Fruit fly (Drosophila melanogaster): ENCODE measurements around the gene CG4593.

The CG4593 gene

dm6 chrX:6993753-6994152 lies 19.9 kb upstream of the CG4593 start (continued):
- TF ChIP-seq CG4318 (GFP tag; optimal IDR thresholded peaks at IDR 0.05) (no peak), CG11902 (GFP tag; optimal IDR thresholded peaks at IDR 0.05) (peak; percentile 32), Ets21C (GFP tag; optimal IDR thresholded peaks at IDR 0.05) (peak; percentile 81), Ets96B (tag; optimal IDR thresholded peaks at IDR 0.05) (no peak), CG16779 (tag; optimal IDR thresholded peaks at IDR 0.05) (no peak), Sox15 (GFP tag; optimal IDR thresholded peaks at IDR 0.05) (peak; percentile 48), CG15336 (GFP tag; IDR thresholded peaks at IDR 0.05) (0 out of 2 replicates have a peak, but pooled peaks have one; percentile 25), CG6276 (GFP tag; optimal IDR thresholded peaks at IDR 0.05) (no peak), CG11762 (GFP tag; optimal IDR thresholded peaks at IDR 0.05; ENCODE audit: insufficient read depth) (peak; percentile 39), CG8119 (GFP tag; IDR thresholded peaks at IDR 0.05) (no peak), CG10669 (GFP tag; optimal IDR thresholded peaks at IDR 0.05) (no peak), pdm3 (GFP tag; optimal IDR thresholded peaks at IDR 0.05) (peak; percentile 56), Blimp-1 (GFP tag; optimal IDR thresholded peaks at IDR 0.05) (peak; percentile 57), eg (GFP tag; IDR thresholded peaks at IDR 0.05) (peak; percentile 40; the same call in 2 of the 3 replicates), ss (GFP tag; optimal IDR thresholded peaks at IDR 0.05) (no peak), CG6854 (GFP tag; optimal IDR thresholded peaks at IDR 0.05) (peak; percentile 45), Hr4 (GFP tag; optimal IDR thresholded peaks at IDR 0.05) (no peak), fd59A (GFP tag; optimal IDR thresholded peaks at IDR 0.05) (no peak), OdsH (GFP tag; optimal IDR thresholded peaks at IDR 0.05) (peak; percentile 62), CG6808 (GFP tag; optimal IDR thresholded peaks at IDR 0.05) (no peak), CG6163 (GFP tag; IDR thresholded peaks at IDR 0.05) (peak; percentile 76), Lpt (GFP tag; optimal IDR thresholded peaks at IDR 0.05) (no peak), CG34406 (GFP tag; optimal IDR thresholded peaks at IDR 0.05) (peak; percentile 57), dac (GFP tag; optimal IDR thresholded peaks at IDR 0.05) (no peak), fd85E (GFP tag; optimal IDR thresholded peaks at IDR 0.05) (no peak), CG3919 (GFP tag; optimal IDR thresholded peaks at IDR 0.05) (peak; percentile 58), Sox14 (GFP tag; optimal IDR thresholded peaks at IDR 0.05) (peak; percentile 68), Hr38 (GFP tag; optimal IDR thresholded peaks at IDR 0.05) (no peak)

dm6 chrX:6994473-6995179 lies 19.1 kb upstream of the CG4593 start:
- TF ChIP-seq CG3919 (GFP tag; optimal IDR thresholded peaks at IDR 0.05) (no peak), ss (GFP tag; optimal IDR thresholded peaks at IDR 0.05) (peak; percentile 14 to 59), Eip78C (GFP tag) (peak; percentile 42), pdm3 (GFP tag; optimal IDR thresholded peaks at IDR 0.05) (peak; percentile 19), CG6854 (GFP tag; optimal IDR thresholded peaks at IDR 0.05) (no peak), CG1621 (tag; optimal IDR thresholded peaks at IDR 0.05) (peak; percentile 38), CG8632 (GFP tag; optimal IDR thresholded peaks at IDR 0.05) (peak; percentile 31), OdsH (GFP tag; optimal IDR thresholded peaks at IDR 0.05) (peak; percentile 7), CG6163 (GFP tag; IDR thresholded peaks at IDR 0.05) (0 out of 3 replicates have a peak, but pooled peaks have one; percentile 31), svp (GFP tag) (peak; percentile 51), CG6808 (GFP tag; optimal IDR thresholded peaks at IDR 0.05) (peak; percentile 41), spab (GFP tag; optimal IDR thresholded peaks at IDR 0.05) (peak; percentile 30), CG31627 (GFP tag; optimal IDR thresholded peaks at IDR 0.05) (no peak), fkh (GFP tag; optimal IDR thresholded peaks at IDR 0.05) (peak; percentile 66), CG9139 (GFP tag; optimal IDR thresholded peaks at IDR 0.05) (peak; percentile 68), CG6792 (GFP tag; optimal IDR thresholded peaks at IDR 0.05) (peak; percentile 7), CG10669 (GFP tag; optimal IDR thresholded peaks at IDR 0.05) (peak; percentile 40), CG10631 (GFP tag; optimal IDR thresholded peaks at IDR 0.05) (peak; percentile 40), esn (GFP tag; optimal IDR thresholded peaks at IDR 0.05) (no peak), CG15336 (GFP tag; IDR thresholded peaks at IDR 0.05) (no peak), salr (GFP tag; optimal IDR thresholded peaks at IDR 0.05) (peak in 1 of 2 experiments; percentile 28), Sox14 (GFP tag; optimal IDR thresholded peaks at IDR 0.05) (no peak), CG34406 (GFP tag; optimal IDR thresholded peaks at IDR 0.05) (peak; percentile 10), Hr4 (GFP tag; optimal IDR thresholded peaks at IDR 0.05) (no peak)

All from whole organism, prepupa.